Worm (Caenorhabditis elegans): Measurements from ENCODE around the gene Y14H12B.2.

DNA sequence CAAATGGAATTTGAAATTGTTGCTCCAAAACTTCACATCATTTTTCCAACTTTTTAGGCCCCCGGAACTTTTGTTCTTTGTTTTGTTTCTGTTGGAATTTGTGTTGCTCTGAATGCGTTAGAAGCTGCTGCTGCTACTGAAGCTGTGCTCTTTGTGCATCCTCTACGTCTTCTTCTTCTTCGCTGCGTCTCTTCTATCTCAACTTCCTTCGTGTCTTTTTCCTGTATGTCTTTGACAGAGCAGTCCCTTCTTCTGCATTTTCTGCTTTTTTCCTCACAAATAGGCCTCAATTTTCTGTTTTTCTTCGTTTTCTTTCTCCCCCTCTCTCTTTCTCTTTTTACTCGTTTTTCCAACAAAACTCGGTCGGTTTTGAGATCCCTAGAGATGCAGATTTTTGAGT, 27.7 kb upstream of the Y14H12B.2 start:
- TF ChIP-seq lag-1 (GFP tag; IDR thresholded peaks at IDR 0.05) (no peak), attf-3 (GFP tag; conservative IDR thresholded peaks at IDR 0.05) (no peak), ama-1 (optimal IDR thresholded peaks at IDR 0.05) (no peak), ama-1 (GFP tag; optimal IDR thresholded peaks at IDR 0.05) (no peak), hmg-1.2 (GFP tag; IDR thresholded peaks at IDR 0.05) (no peak), die-1 (tag; optimal IDR thresholded peaks at IDR 0.05) (no peak), lin-35 (GFP tag; optimal IDR thresholded peaks at IDR 0.05) (no peak), efl-1 (GFP tag; optimal IDR thresholded peaks at IDR 0.05) (no peak), F23B12.7 (tag; optimal IDR thresholded peaks at IDR 0.05; ENCODE audit: insufficient read depth) (no peak), him-1 (tag; optimal IDR thresholded peaks at IDR 0.05) (no peak), F55B11.4 (tag; optimal IDR thresholded peaks at IDR 0.05; ENCODE audit: borderline replicate concordance, insufficient read depth) (no peak), unc-130 (GFP tag; optimal IDR thresholded peaks at IDR 0.05) (no peak), ztf-6 (GFP tag; IDR thresholded peaks at IDR 0.05) (no peak), tbx-9 (tag; optimal IDR thresholded peaks at IDR 0.05; ENCODE audit: borderline replicate concordance) (no peak), ceh-27 (GFP tag; optimal IDR thresholded peaks at IDR 0.05) (no peak)

All from whole organism, young adult.